Fruit fly (Drosophila melanogaster) whole organism, embryonic: Measurements from ENCODE around the gene CG31288.
A peak's percentile ranks its signal among the peaks of the same experiment; 100 is the strongest.

Source experiments
- Aef1 ChIP-seq: fragments of 200-800 bp; sonication (Bioruptor generic); IDR thresholded peaks from 3 replicates; pipeline ENCODE4 v1.3.6; 2022; ENCODE audit warnings: missing biosample characterization, missing genetic modification characterization
- CG10543 ChIP-seq: fragments of 200-800 bp; sonication (Bioruptor generic); optimal IDR thresholded peaks from 3 replicates; lab custom pipeline; 2017; ENCODE audit warnings: missing biosample characterization, mild to moderate bottlenecking, missing genetic modification characterization, moderate library complexity
- CG11560 ChIP-seq: fragments of 200-800 bp; sonication (Bioruptor generic); IDR thresholded peaks from 3 replicates; pipeline ENCODE4 v1.3.6; 2022; ENCODE audit warnings: missing biosample characterization, missing genetic modification characterization
- CG15011 ChIP-seq: fragments of 200-800 bp; sonication (Bioruptor generic); optimal IDR thresholded peaks from 3 replicates; lab custom pipeline; 2018; ENCODE audit warnings: missing biosample characterization, mild to moderate bottlenecking, missing genetic modification characterization
- CG17829 ChIP-seq: fragments of 200-800 bp; optimal IDR thresholded peaks from 2 replicates; lab custom pipeline; 2019; ENCODE audit warnings: missing biosample characterization, mild to moderate bottlenecking, missing genetic modification characterization, moderate library complexity
- CG18619 ChIP-seq: fragments of 200-800 bp; sonication (Bioruptor generic); optimal IDR thresholded peaks from 3 replicates; lab custom pipeline; 2017; ENCODE audit warnings: missing biosample characterization, mild to moderate bottlenecking, missing genetic modification characterization
- CG30020 ChIP-seq: fragments of 200-800 bp; optimal IDR thresholded peaks from 2 replicates; lab custom pipeline; 2019; ENCODE audit warnings: missing biosample characterization, mild to moderate bottlenecking, missing genetic modification characterization, moderate library complexity
- CG3163 ChIP-seq: fragments of 200-800 bp; sonication (Bioruptor generic); optimal IDR thresholded peaks from 3 replicates; lab custom pipeline; 2016; ENCODE audit warnings: missing biosample characterization, missing genetic modification characterization
- CG3407 ChIP-seq: fragments of 200-800 bp; sonication (Bioruptor generic); optimal IDR thresholded peaks from 2 replicates; lab custom pipeline; 2018; ENCODE audit warnings: missing biosample characterization, mild to moderate bottlenecking, missing genetic modification characterization
- CG3726 ChIP-seq: fragments of 200-800 bp; sonication (Bioruptor generic); IDR thresholded peaks from 3 replicates; pipeline ENCODE4, ENCODE4 v1.3.6; 2022; ENCODE audit warnings: missing biosample characterization, missing genetic modification characterization
- CG6272 ChIP-seq: fragments of 200-800 bp; sonication (Bioruptor generic); IDR thresholded peaks from 2 replicates; pipeline ENCODE4 v1.3.6; 2022; ENCODE audit warnings: missing biosample characterization, missing genetic modification characterization
- CG8388 ChIP-seq: fragments of 200-800 bp; sonication (Bioruptor generic); optimal IDR thresholded peaks from 2 replicates; lab custom pipeline; 2019; ENCODE audit warnings: missing biosample characterization, mild to moderate bottlenecking, missing genetic modification characterization, moderate library complexity
- CG8478 ChIP-seq: fragments of >200 bp; optimal IDR thresholded peaks from 2 replicates; lab custom pipeline; 2018
- CG9727 ChIP-seq: fragments of 200-800 bp; sonication (Bioruptor generic); optimal IDR thresholded peaks from 3 replicates; lab custom pipeline; 2017; ENCODE audit warnings: missing biosample characterization, mild to moderate bottlenecking, missing genetic modification characterization
- CHES-1-like ChIP-seq: fragments of 200-800 bp; sonication (Bioruptor generic); optimal IDR thresholded peaks from 2 replicates; lab custom pipeline; 2016; ENCODE audit warnings: missing biosample characterization, missing genetic modification characterization
- Camta ChIP-seq: fragments of 200-800 bp; sonication (Bioruptor generic); optimal IDR thresholded peaks from 2 replicates; lab custom pipeline; 2016; ENCODE audit warnings: missing biosample characterization, missing genetic modification characterization
- CrebB ChIP-seq: fragments of 200-800 bp; sonication (Bioruptor generic); optimal IDR thresholded peaks from 3 replicates; lab custom pipeline; 2018; ENCODE audit warnings: missing biosample characterization, mild to moderate bottlenecking, missing genetic modification characterization
- Dad ChIP-seq: fragments of 200-800 bp; sonication (Bioruptor generic); optimal IDR thresholded peaks from 3 replicates; lab custom pipeline; 2016; ENCODE audit warnings: missing biosample characterization, missing genetic modification characterization
- E2f1 ChIP-seq: fragments of 200-800 bp; sonication (Bioruptor generic); IDR thresholded peaks from 2 replicates; pipeline ENCODE4 v1.3.6; 2022; ENCODE audit warnings: missing biosample characterization, missing genetic modification characterization
- Ets97D ChIP-seq: fragments of 200-800 bp; sonication (Bioruptor generic); optimal IDR thresholded peaks from 3 replicates; lab custom pipeline; 2016; ENCODE audit warnings: missing biosample characterization, missing genetic modification characterization
- HHEX ChIP-seq: fragments of 200-800 bp; sonication (Bioruptor generic); optimal IDR thresholded peaks from 3 replicates; lab custom pipeline; 2017; ENCODE audit warnings: missing biosample characterization, mild to moderate bottlenecking, missing genetic modification characterization, missing genetic modification reagents
- Hr3 ChIP-seq: fragments of 200-800 bp; sonication (Bioruptor generic); optimal IDR thresholded peaks from 3 replicates; lab custom pipeline; 2016; ENCODE audit warnings: missing biosample characterization, missing genetic modification characterization
- NC2α ChIP-seq: fragments of 200-800 bp; sonication (Bioruptor generic); optimal IDR thresholded peaks from 2 replicates; lab custom pipeline; 2016; ENCODE audit warnings: missing biosample characterization, missing genetic modification characterization
- Vsx1 ChIP-seq: fragments of 200-800 bp; sonication (Bioruptor generic); optimal IDR thresholded peaks from 2 replicates; lab custom pipeline; 2017; ENCODE audit warnings: missing biosample characterization, mild to moderate bottlenecking, missing genetic modification characterization, missing genetic modification reagents
- YL-1 ChIP-seq: fragments of 200-800 bp; sonication (Bioruptor generic); optimal IDR thresholded peaks from 3 replicates; lab custom pipeline; 2017; ENCODE audit warnings: missing biosample characterization, mild to moderate bottlenecking, missing genetic modification characterization
- ac ChIP-seq: fragments of 200-800 bp; sonication (Bioruptor generic); optimal IDR thresholded peaks from 3 replicates; lab custom pipeline; 2017; ENCODE audit warnings: missing biosample characterization, mild to moderate bottlenecking, missing genetic modification characterization
- aop ChIP-seq: fragments of 200-800 bp; sonication (Bioruptor generic); IDR thresholded peaks from 2 replicates; pipeline ENCODE4 v1.3.6; 2022; ENCODE audit warnings: missing biosample characterization, missing genetic modification characterization
- danr ChIP-seq: fragments of 200-800 bp; sonication (Bioruptor generic); IDR thresholded peaks from 2 replicates; pipeline ENCODE4 v1.3.6; 2022; ENCODE audit warnings: missing biosample characterization, missing genetic modification characterization
- dmrt99B ChIP-seq: fragments of 200-800 bp; sonication (Bioruptor generic); optimal IDR thresholded peaks from 2 replicates; lab custom pipeline; 2018; ENCODE audit warnings: missing biosample characterization, mild to moderate bottlenecking, missing genetic modification characterization, moderate library complexity
- dysf ChIP-seq: fragments of 200-800 bp; sonication (Bioruptor generic); IDR thresholded peaks from 3 replicates; pipeline ENCODE4 v1.3.6; 2022; ENCODE audit warnings: missing biosample characterization, missing genetic modification characterization
- esg ChIP-seq: fragments of 200-800 bp; sonication (Bioruptor generic); conservative IDR thresholded peaks from 2 replicates; pipeline ENCODE4 v1.3.6; 2022; ENCODE audit warnings: missing biosample characterization, missing genetic modification characterization
- gfzf ChIP-seq: fragments of 200-800 bp; sonication (Bioruptor generic); optimal IDR thresholded peaks from 2 replicates; lab custom pipeline; 2016; ENCODE audit warnings: missing biosample characterization, mild to moderate bottlenecking, missing genetic modification characterization, moderate library complexity
- grau ChIP-seq: fragments of 200-800 bp; optimal IDR thresholded peaks from 3 replicates; lab custom pipeline; 2019; ENCODE audit warnings: missing biosample characterization, mild to moderate bottlenecking, missing genetic modification characterization, moderate library complexity
- ken ChIP-seq: fragments of 200-800 bp; sonication (Bioruptor generic); IDR thresholded peaks from 3 replicates; pipeline ENCODE4 v1.3.6; 2022; ENCODE audit warnings: missing biosample characterization, missing genetic modification characterization
- knrl ChIP-seq: fragments of 200-800 bp; sonication (Bioruptor generic); IDR thresholded peaks from 3 replicates; pipeline ENCODE4 v1.3.6; 2022; ENCODE audit warnings: missing biosample characterization, missing genetic modification characterization; ENCODE audit not compliant: partially characterized antibody
- lilli ChIP-seq: fragments of 200-800 bp; sonication (Bioruptor generic); optimal IDR thresholded peaks from 3 replicates; lab custom pipeline; 2016; ENCODE audit warnings: missing biosample characterization, missing genetic modification characterization
- maf-S ChIP-seq: fragments of 200-800 bp; sonication (Bioruptor generic); optimal IDR thresholded peaks from 2 replicates; lab custom pipeline; 2016; ENCODE audit warnings: missing biosample characterization, missing genetic modification characterization
- mirr ChIP-seq: fragments of 200-800 bp; sonication (Bioruptor generic); optimal IDR thresholded peaks from 3 replicates; lab custom pipeline; 2018; ENCODE audit warnings: missing biosample characterization, mild to moderate bottlenecking, missing genetic modification characterization
- nerfin-1 ChIP-seq: fragments of 200-800 bp; sonication (Bioruptor generic); optimal IDR thresholded peaks from 3 replicates; lab custom pipeline; 2019; ENCODE audit warnings: missing biosample characterization, mild to moderate bottlenecking, missing genetic modification characterization, moderate library complexity
- nerfin-2 ChIP-seq: fragments of 200-800 bp; sonication (Bioruptor generic); IDR thresholded peaks from 2 replicates; pipeline ENCODE4 v1.3.6; 2022; ENCODE audit warnings: missing biosample characterization, missing genetic modification characterization; ENCODE audit not compliant: partially characterized antibody
- nom ChIP-seq: fragments of 200-800 bp; sonication (Bioruptor generic); optimal IDR thresholded peaks from 2 replicates; lab custom pipeline; 2017; ENCODE audit warnings: missing biosample characterization, missing genetic modification characterization, mild to moderate bottlenecking, moderate library complexity, missing genetic modification reagents
- sc ChIP-seq, 3 experiments: fragments of >200 bp in 2 of 3; fragments of 200-800 bp in 1 of 3; sonication (Bioruptor generic) in 1 of 3; optimal IDR thresholded peaks; 2 replicates in 2 of 3; 3 replicates in 1 of 3; lab custom pipeline; 2017; ENCODE audit warnings: mild to moderate bottlenecking in 1 of 3, missing biosample characterization in 1 of 3, missing genetic modification characterization in 1 of 3, missing genetic modification reagents in 1 of 3
- sim ChIP-seq: fragments of 200-800 bp; sonication (Bioruptor generic); IDR thresholded peaks from 2 replicates; pipeline ENCODE4 v1.3.6; 2022; ENCODE audit warnings: missing biosample characterization, missing genetic modification characterization
- sob ChIP-seq: fragments of 200-800 bp; sonication (Bioruptor generic); IDR thresholded peaks from 2 replicates; pipeline ENCODE4 v1.3.6; 2022; ENCODE audit warnings: missing biosample characterization, missing genetic modification characterization
- sr ChIP-seq: fragments of 200-800 bp; sonication (Bioruptor generic); IDR thresholded peaks from 3 replicates; pipeline ENCODE4 v1.3.6; 2022; ENCODE audit warnings: missing biosample characterization, missing genetic modification characterization
- tap ChIP-seq: fragments of 200-800 bp; optimal IDR thresholded peaks from 3 replicates; lab custom pipeline; 2019; ENCODE audit warnings: missing biosample characterization, mild to moderate bottlenecking, missing genetic modification characterization, moderate library complexity
- toy ChIP-seq: fragments of 200-800 bp; sonication (Bioruptor generic); IDR thresholded peaks from 2 replicates; pipeline ENCODE4 v1.3.6; 2022; ENCODE audit warnings: missing biosample characterization, missing genetic modification characterization
- ttk ChIP-seq: fragments of 200-800 bp; sonication (Bioruptor generic); IDR thresholded peaks from 2 replicates; pipeline ENCODE4 v2.1.2; 2022; ENCODE audit warnings: missing biosample characterization, missing genetic modification characterization

Gene CG31288

dm6 chr3R:25265589-25266201, 33.7 kb downstream of the CG31288 start, which contains the start of the genes GlnRS and RIOK2 (continued):
- 0 out of 2 replicates have a peak, but pooled peaks have one; percentile 49 for TF ChIP-seq sob (GFP tag; lab: Robert Waterston, UW)
- no peak for TF ChIP-seq CG3726
- no peak for TF ChIP-seq ac (GFP tag; lab: Kevin White, UChicago)
- peak; percentile 85 for TF ChIP-seq Ets97D
- TF ChIP-seq knrl (GFP tag; lab: Robert Waterston, UW): peak; percentile 95
- TF ChIP-seq gfzf (GFP tag; lab: Kevin White, UChicago): peak; percentile 91
- peak; percentile 98 for TF ChIP-seq YL-1 (GFP tag; lab: Kevin White, UChicago)
- TF ChIP-seq CG30020 (tag; lab: Kevin White, UChicago): peak; percentile 94

- TF ChIP-seq CG18619 (peak; percentile 25), CG11560 (tag; lab: Robert Waterston, UW) (no peak), ttk (peak; percentile 43; the same call in 1 of the 2 replicates), nerfin-2 (no peak), nerfin-1 (peak; percentile 28), HHEX (GFP tag; lab: Kevin White, UChicago) (peak; percentile 12), toy (GFP tag; lab: Robert Waterston, UW) (no peak), dmrt99B (tag; lab: Kevin White, UChicago) (no peak), Hr3 (peak; percentile 63), CHES-1-like (peak; percentile 41), CG9727 (GFP tag; lab: Kevin White, UChicago) (peak; percentile 53), esg (GFP tag; lab: Robert Waterston, UW) (peak; percentile 36; the same call in 1 of the 2 replicates), CG15011 (no peak), ken (GFP tag; lab: Robert Waterston, UW) (peak; percentile 70; the same call in 2 of the 3 replicates), CG10543 (peak; percentile 59), Dad (GFP tag; lab: Kevin White, UChicago) (peak; percentile 60), CG8388 (peak; percentile 55), aop (GFP tag; lab: Robert Waterston, UW) (no peak), CG17829 (tag; lab: Kevin White, UChicago) (peak; percentile 56), sim (GFP tag; lab: Robert Waterston, UW) (0 out of 2 replicates have a peak, but pooled peaks have one; percentile 17), sr (GFP tag; lab: Robert Waterston, UW) (no peak), E2f1 (GFP tag; lab: Robert Waterston, UW) (peak; percentile 40; the same call in 1 of the 2 replicates), tap (tag; lab: Kevin White, UChicago) (no peak), dysf (GFP tag; lab: Robert Waterston, UW) (peak; percentile 70), CrebB (peak; percentile 44), maf-S (peak; percentile 40), sc (optimal IDR thresholded peaks at IDR 0.05; lab: Kevin White, UChicago) (no peak), sc (GFP tag; optimal IDR thresholded peaks at IDR 0.05; lab: Kevin White, UChicago) (no peak), NC2α (no peak), CG3163 (GFP tag; lab: Kevin White, UChicago) (peak; percentile 19), mirr (no peak), Aef1 (GFP tag; lab: Robert Waterston, UW) (peak; percentile 53), danr (peak; percentile 58; the same call in 1 of the 2 replicates), lilli (GFP tag; lab: Kevin White, UChicago) (peak; percentile 83), Camta (peak; percentile 16), CG8478 (lab: Kevin White, UChicago) (no peak), CG6272 (peak; percentile 32; the same call in 1 of the 2 replicates), grau (tag; lab: Kevin White, UChicago) (peak; percentile 73), Vsx1 (no peak), CG3407 (no peak), nom (GFP tag; lab: Kevin White, UChicago) (no peak)
Observed at dm6 chr3R:25262322-25262761, 37.0 kb downstream of the CG31288 start, which contains the start of the genes Kdsr and CG11858. Gene Kdsr (minus strand): TSS chr3R:25262498. Gene CG11858 (plus strand): TSS chr3R:25262741.
